Fruit fly (Drosophila melanogaster): ENCODE measurements around the gene Tgs1.

Gene Tgs1

DNA sequence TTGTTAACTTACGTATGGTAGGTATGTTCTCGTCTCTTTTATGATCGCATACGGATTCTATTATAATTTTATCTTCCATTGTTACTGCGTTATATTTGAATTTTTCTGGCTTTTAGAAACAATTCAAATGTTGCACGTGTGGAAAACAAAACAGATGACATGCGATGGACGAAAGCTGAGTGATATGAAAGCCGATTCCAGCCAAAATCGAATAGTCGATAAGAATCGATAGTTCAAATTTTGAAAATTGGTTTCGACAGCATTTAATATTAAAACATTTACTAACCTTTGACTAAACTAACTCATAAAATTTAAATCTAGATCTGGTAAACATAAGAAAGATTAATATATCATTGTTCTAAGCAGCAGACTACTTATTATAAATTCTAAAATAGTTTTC is 46.2 kb downstream of the Tgs1 start, which contains the start of gene Polr1E (continued):
- TF ChIP-seq kah (GFP tag; optimal IDR thresholded peaks at IDR 0.05) (no peak), CG42726 (GFP tag; IDR thresholded peaks at IDR 0.05; ENCODE audit: partially characterized antibody) (0 out of 2 replicates have a peak, but pooled peaks have one; percentile 36), nerfin-1 (tag; optimal IDR thresholded peaks at IDR 0.05) (no peak), ci (GFP tag; IDR thresholded peaks at IDR 0.05) (0 out of 3 replicates have a peak, but pooled peaks have one; percentile 7), Dref (GFP tag; IDR thresholded peaks at IDR 0.05) (peak; percentile 99), Mes4 (GFP tag; optimal IDR thresholded peaks at IDR 0.05) (no peak), disco-r (GFP tag; optimal IDR thresholded peaks at IDR 0.05) (no peak), Xbp1 (GFP tag; optimal IDR thresholded peaks at IDR 0.05) (peak; percentile 24), CG8290 (GFP tag; optimal IDR thresholded peaks at IDR 0.05) (no peak), CG8290 (tag; optimal IDR thresholded peaks at IDR 0.05) (no peak), btn (GFP tag; optimal IDR thresholded peaks at IDR 0.05) (no peak), CG10147 (GFP tag; optimal IDR thresholded peaks at IDR 0.05) (peak; percentile 9), hkb (optimal IDR thresholded peaks at IDR 0.05) (no peak), hkb (GFP tag; IDR thresholded peaks at IDR 0.05) (no peak), Sry-β (GFP tag; optimal IDR thresholded peaks at IDR 0.05) (no peak), CG4617 (GFP tag; optimal IDR thresholded peaks at IDR 0.05; ENCODE audit: borderline replicate concordance) (peak; percentile 46), Opbp (GFP tag; IDR thresholded peaks at IDR 0.05; ENCODE audit: partially characterized antibody) (peak; percentile 63; the same call in 2 of the 3 replicates), ac (GFP tag; optimal IDR thresholded peaks at IDR 0.05) (no peak), toy (GFP tag; IDR thresholded peaks at IDR 0.05) (no peak), CG43689 (GFP tag; IDR thresholded peaks at IDR 0.05) (no peak), grn (GFP tag; optimal IDR thresholded peaks at IDR 0.05) (no peak), CG15011 (GFP tag; optimal IDR thresholded peaks at IDR 0.05) (no peak), aop (GFP tag; IDR thresholded peaks at IDR 0.05) (no peak), Mad (GFP tag; optimal IDR thresholded peaks at IDR 0.05) (peak; percentile 30), chn (GFP tag; optimal IDR thresholded peaks at IDR 0.05) (no peak), fd96Cb (tag; optimal IDR thresholded peaks at IDR 0.05) (no peak), TFAM (GFP tag; optimal IDR thresholded peaks at IDR 0.05) (no peak), lilli (GFP tag; optimal IDR thresholded peaks at IDR 0.05) (peak; percentile 11), mld (GFP tag; IDR thresholded peaks at IDR 0.05; ENCODE audit: partially characterized antibody) (no peak), E2f2 (GFP tag; IDR thresholded peaks at IDR 0.05) (peak; percentile 94), CG34224 (GFP tag; IDR thresholded peaks at IDR 0.05; ENCODE audit: partially characterized antibody) (peak; percentile 56; the same call in 2 of the 3 replicates), Hmx (GFP tag; optimal IDR thresholded peaks at IDR 0.05) (no peak), CG14014 (GFP tag; IDR thresholded peaks at IDR 0.05) (no peak)

DNA sequence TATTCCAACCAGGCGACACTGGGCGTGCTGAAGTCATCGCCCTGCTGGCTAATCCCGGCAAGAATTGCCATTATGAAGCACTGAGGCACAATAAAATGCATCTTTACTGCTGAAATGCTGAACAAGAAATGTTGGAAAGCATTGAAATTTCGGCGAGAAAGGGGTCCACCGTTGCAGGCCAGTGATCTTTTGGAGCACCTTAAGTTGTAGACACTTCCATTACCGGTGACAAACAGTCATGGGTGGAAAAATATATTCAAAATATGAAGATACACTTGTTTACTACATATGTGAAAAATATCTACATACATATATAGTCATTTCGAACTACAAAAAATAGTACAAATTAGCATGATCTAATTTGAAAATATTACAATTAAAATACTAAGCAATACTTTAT is 47.4 kb downstream of the Tgs1 start, which contains the start of gene CG7126:
Gene CG7126 (minus strand): TSS at position 101 of the 400 bp plus-strand sequence.
- 0 out of 2 replicates have a peak, but pooled peaks have one; percentile 20 for TF ChIP-seq CG5953 (GFP tag; IDR thresholded peaks at IDR 0.05)
- TF ChIP-seq CG10979 (tag; optimal IDR thresholded peaks at IDR 0.05) = peak; percentile 6
- TF ChIP-seq CG11504 (tag; optimal IDR thresholded peaks at IDR 0.05) = peak; percentile 13
- no peak for TF ChIP-seq CG10565 (GFP tag; optimal IDR thresholded peaks at IDR 0.05)
